Fruit fly (Drosophila melanogaster): Measurements from ENCODE around the gene Paf-AHalpha.
"Not testable (repeated sequence)": the region's sequence is repeated elsewhere in the genome, so short reads cannot be mapped to it uniquely, and the experiment has no call there.

- TF ChIP-seq CG12605 (GFP tag; IDR thresholded peaks at IDR 0.05) (0 out of 2 replicates have a peak, but pooled peaks have one; percentile 6), CG4496 (GFP tag; IDR thresholded peaks at IDR 0.05) (peak; percentile 55; the same call in 2 of the 3 replicates)
- not testable (repeated sequence) for TF ChIP-seq gl (tag; optimal IDR thresholded peaks at IDR 0.05); CG13204 (GFP tag; optimal IDR thresholded peaks at IDR 0.05); CG34367 (tag; optimal IDR thresholded peaks at IDR 0.05); EcR (GFP tag; optimal IDR thresholded peaks at IDR 0.05); CG8301 (tag; optimal IDR thresholded peaks at IDR 0.05); CG15710 (tag; optimal IDR thresholded peaks at IDR 0.05); rn (GFP tag; IDR thresholded peaks at IDR 0.05); D1 (tag; optimal IDR thresholded peaks at IDR 0.05); Pif1A (GFP tag; optimal IDR thresholded peaks at IDR 0.05); CG10348 (GFP tag; IDR thresholded peaks at IDR 0.05); fd96Ca (GFP tag; IDR thresholded peaks at IDR 0.05)
These were observed 10.6 kb upstream of the Paf-AHalpha start, which contains the start of gene sordd1 for dm6 chrX:15795951-15796443.
